Worm (Caenorhabditis elegans): ENCODE results near the gene gcc-1.

Gene gcc-1

DNA sequence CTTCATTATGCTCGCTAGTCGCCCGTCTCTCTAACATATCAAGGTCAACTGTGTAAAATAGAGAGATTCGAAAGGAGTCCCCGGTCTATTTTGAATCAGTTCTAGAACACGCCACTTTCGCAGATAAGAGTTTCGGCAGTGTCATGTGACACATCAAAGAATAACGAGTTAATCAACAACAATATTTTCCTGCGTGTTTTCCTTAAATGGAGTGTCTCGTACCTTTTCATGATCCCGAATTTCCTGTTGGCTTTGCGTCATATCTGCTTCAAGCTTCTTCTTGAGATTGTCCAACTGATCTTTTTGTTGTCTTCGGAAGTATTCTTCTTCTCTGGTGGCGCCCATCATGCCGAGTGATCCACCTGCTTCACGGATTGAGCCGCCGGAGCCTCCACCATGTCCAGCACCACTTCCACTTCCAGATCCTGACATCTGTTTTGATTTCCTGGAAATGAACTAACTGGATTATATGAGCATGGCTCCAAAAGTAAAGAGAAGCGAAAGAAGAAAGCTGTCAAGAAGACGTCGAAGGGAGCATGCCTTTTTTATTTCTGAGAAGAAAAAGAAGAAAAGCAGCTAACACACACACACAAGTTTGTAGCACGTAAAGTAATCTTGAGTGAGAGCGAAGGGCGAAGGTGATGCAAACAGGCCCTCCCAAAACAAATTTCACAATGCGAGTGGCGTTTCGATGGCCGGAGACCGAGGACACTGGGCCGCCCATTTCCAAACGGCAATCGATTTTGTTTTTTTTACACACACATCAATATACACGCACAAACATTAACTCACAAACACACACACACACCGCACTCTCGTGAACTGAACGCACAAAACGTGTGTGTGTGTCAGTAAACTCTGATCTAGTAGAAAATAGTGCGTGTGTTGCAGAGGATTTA, 44.4 kb upstream of the gcc-1 start:
- no peak for TF ChIP-seq nhr-12 (tag; optimal IDR thresholded peaks at IDR 0.05)
- TF ChIP-seq fos-1 (tag; optimal IDR thresholded peaks at IDR 0.05), result peak; percentile 3
- TF ChIP-seq efl-1 (optimal IDR thresholded peaks at IDR 0.05), result peak in 1 of 2 experiments; percentile 4
- TF ChIP-seq efl-1 (GFP tag; optimal IDR thresholded peaks at IDR 0.05 in 1 of 2), result peak in 1 of 2 experiments; percentile 66
- peak; percentile 59 for TF ChIP-seq lin-14 (GFP tag; optimal IDR thresholded peaks at IDR 0.05)
- no peak for TF ChIP-seq hlh-4 (tag; optimal IDR thresholded peaks at IDR 0.05)
- TF ChIP-seq zip-4 (GFP tag; optimal IDR thresholded peaks at IDR 0.05), result no peak
- TF ChIP-seq nhr-19 (GFP tag; conservative IDR thresholded peaks at IDR 0.05), result peak; percentile 62
- no peak for TF ChIP-seq efl-3 (GFP tag; optimal IDR thresholded peaks at IDR 0.05)
- no peak for TF ChIP-seq dpl-1 (GFP tag; optimal IDR thresholded peaks at IDR 0.05)
- TF ChIP-seq nhr-84 (tag; optimal IDR thresholded peaks at IDR 0.05), result no peak
- peak; percentile 11 for TF ChIP-seq skn-1 (tag; optimal IDR thresholded peaks at IDR 0.05)
- peak in 1 of 2 experiments; percentile 55 for TF ChIP-seq mdl-1 (tag; optimal IDR thresholded peaks at IDR 0.05)
- no peak for TF ChIP-seq unc-30 (tag; optimal IDR thresholded peaks at IDR 0.05)
- TF ChIP-seq ets-5 (GFP tag; IDR thresholded peaks at IDR 0.05), result no peak
- no peak for TF ChIP-seq egl-13 (tag; optimal IDR thresholded peaks at IDR 0.05)
- no peak for TF ChIP-seq pag-3 (tag; optimal IDR thresholded peaks at IDR 0.05; ENCODE audit: borderline replicate concordance, insufficient read depth)
- no peak for TF ChIP-seq unc-62 (GFP tag; optimal IDR thresholded peaks at IDR 0.05)
- no peak for TF ChIP-seq ceh-90 (tag; optimal IDR thresholded peaks at IDR 0.05)
- no peak for TF ChIP-seq mep-1 (tag; optimal IDR thresholded peaks at IDR 0.05)
- peak; percentile 46 for TF ChIP-seq aly-2 (tag; optimal IDR thresholded peaks at IDR 0.05)
- peak; percentile 39 for TF ChIP-seq ama-1 (optimal IDR thresholded peaks at IDR 0.05)
- no peak for TF ChIP-seq C04F5.9 (tag; optimal IDR thresholded peaks at IDR 0.05)
- peak; percentile 53 for TF ChIP-seq lin-13 (GFP tag; optimal IDR thresholded peaks at IDR 0.05)
- TF ChIP-seq nhr-71 (tag; optimal IDR thresholded peaks at IDR 0.05), result peak; percentile 79
- TF ChIP-seq nhr-85 (tag), result peak; percentile 89
- TF ChIP-seq lin-15B (tag; optimal IDR thresholded peaks at IDR 0.05), result no peak
- peak; percentile 33 for TF ChIP-seq ceh-8 (GFP tag; optimal IDR thresholded peaks at IDR 0.05)
- TF ChIP-seq nhr-28 (tag; optimal IDR thresholded peaks at IDR 0.05), result no peak
- no peak for TF ChIP-seq jun-1 (tag; optimal IDR thresholded peaks at IDR 0.05)
- TF ChIP-seq nhr-90 (tag; optimal IDR thresholded peaks at IDR 0.05; ENCODE audit: poor library complexity), result peak; percentile 72
- no peak for TF ChIP-seq alr-1 (tag; optimal IDR thresholded peaks at IDR 0.05; ENCODE audit: borderline replicate concordance)
- TF ChIP-seq ceh-82 (tag; optimal IDR thresholded peaks at IDR 0.05), result peak in 2 of 3 experiments; percentile 18 to 29
- TF ChIP-seq ceh-63 (GFP tag; optimal IDR thresholded peaks at IDR 0.05), result peak; percentile 48
- TF ChIP-seq nhr-20 (tag; optimal IDR thresholded peaks at IDR 0.05), result peak; percentile 72
- TF ChIP-seq fkh-10 (GFP tag; optimal IDR thresholded peaks at IDR 0.05), result no peak
- peak; percentile 47 for TF ChIP-seq nhr-47 (tag; optimal IDR thresholded peaks at IDR 0.05)
- TF ChIP-seq sup-37 (GFP tag; optimal IDR thresholded peaks at IDR 0.05), result no peak
- TF ChIP-seq pax-3 (tag; optimal IDR thresholded peaks at IDR 0.05), result peak; percentile 27
- no peak for TF ChIP-seq mab-9 (GFP tag; IDR thresholded peaks at IDR 0.05)
- peak; percentile 54 for TF ChIP-seq C16A3.4 (tag; optimal IDR thresholded peaks at IDR 0.05)
- TF ChIP-seq egl-27 (tag; optimal IDR thresholded peaks at IDR 0.05), result no peak
- peak; percentile 50 for TF ChIP-seq nhr-77 (tag; optimal IDR thresholded peaks at IDR 0.05)
- no peak for TF ChIP-seq ces-1 (GFP tag; optimal IDR thresholded peaks at IDR 0.05)
- TF ChIP-seq elt-3 (tag; optimal IDR thresholded peaks at IDR 0.05), result peak in 5 of 6 experiments; percentile 59 to 88 (median 74)
- no peak for TF ChIP-seq swsn-7 (tag; optimal IDR thresholded peaks at IDR 0.05)
- TF ChIP-seq xbp-1 (tag; optimal IDR thresholded peaks at IDR 0.05), result peak; percentile 1
- no peak for TF ChIP-seq lin-39 (tag; optimal IDR thresholded peaks at IDR 0.05)
- TF ChIP-seq snpc-4 (tag; optimal IDR thresholded peaks at IDR 0.05), result no peak
- TF ChIP-seq ztf-11 (tag; optimal IDR thresholded peaks at IDR 0.05), result no peak
- TF ChIP-seq elt-2 (tag; optimal IDR thresholded peaks at IDR 0.05), result peak; percentile 42
